Worm (Caenorhabditis elegans) whole organism, L1 larva: ENCODE results near the gene srw-73.

ENCODE experiments used
- C34B4.2 ChIP-seq: sonication (generic microtip); optimal IDR thresholded peaks from 2 replicates; lab custom pipeline; 2017; ENCODE audit warnings: mild to moderate bottlenecking, missing genetic modification characterization, missing compliant biosample characterization
- aly-2 ChIP-seq: fragments of 150-350 bp; optimal IDR thresholded peaks from 2 replicates; lab custom pipeline; 2014; ENCODE audit warnings: missing biosample characterization, missing genetic modification characterization
- ama-1 ChIP-seq: fragments of 150-350 bp; optimal IDR thresholded peaks from 2 replicates; lab custom pipeline; 2014
- ceh-82 ChIP-seq, 3 experiments: fragments of 150-350 bp in 1 of 3; sonication (generic microtip) in 2 of 3; optimal IDR thresholded peaks; 2 replicates each; lab custom pipeline; 2014 to 2017; ENCODE audit warnings: missing biosample characterization in 3 of 3, missing genetic modification characterization in 3 of 3
- efl-3 ChIP-seq: fragments of 200-800 bp; sonication (Bioruptor generic); optimal IDR thresholded peaks from 2 replicates; lab custom pipeline; 2018; ENCODE audit warnings: mild to moderate bottlenecking, missing genetic modification characterization, missing compliant biosample characterization
- egl-13 ChIP-seq: sonication (generic microtip); optimal IDR thresholded peaks from 2 replicates; lab custom pipeline; 2016; ENCODE audit warnings: missing genotype, missing genetic modification reagents, missing genetic modification characterization, missing compliant biosample characterization
- elt-2 ChIP-seq: sonication (generic microtip); optimal IDR thresholded peaks from 2 replicates; lab custom pipeline; 2016; ENCODE audit warnings: missing genetic modification characterization, mild to moderate bottlenecking, inconsistent platforms, missing compliant biosample characterization, missing genetic modification reagents
- fkh-10 ChIP-seq: sonication (generic microtip); optimal IDR thresholded peaks from 2 replicates; lab custom pipeline; 2017; ENCODE audit warnings: missing biosample characterization, missing genetic modification reagents, missing genetic modification characterization
- fkh-4 ChIP-seq: sonication (generic microtip); optimal IDR thresholded peaks from 2 replicates; lab custom pipeline; 2016; ENCODE audit warnings: missing compliant biosample characterization, missing genetic modification characterization, borderline replicate concordance
- fkh-8 ChIP-seq: sonication (generic microtip); optimal IDR thresholded peaks from 2 replicates; lab custom pipeline; 2016; ENCODE audit warnings: mild to moderate bottlenecking, missing genetic modification characterization, missing compliant biosample characterization
- hlh-4 ChIP-seq: sonication (generic microtip); optimal IDR thresholded peaks from 2 replicates; lab custom pipeline; 2016; ENCODE audit warnings: mild to moderate bottlenecking, missing genetic modification characterization, missing compliant biosample characterization
- hpl-2 ChIP-seq: fragments of 150-350 bp; optimal IDR thresholded peaks from 2 replicates; lab custom pipeline; 2014; ENCODE audit warnings: missing biosample characterization, missing genetic modification reagents, missing genetic modification characterization
- irx-1 ChIP-seq: sonication (generic microtip); optimal IDR thresholded peaks from 2 replicates; lab custom pipeline; 2016; ENCODE audit warnings: missing genetic modification characterization, missing compliant biosample characterization
- isw-1 ChIP-seq: fragments of 200-800 bp; sonication (Bioruptor generic); IDR thresholded peaks from 2 replicates; pipeline ENCODE4 v1.3.6; 2022; ENCODE audit warnings: missing genetic modification characterization, missing compliant biosample characterization
- lin-14 ChIP-seq: fragments of 200-800 bp; sonication (Bioruptor generic); optimal IDR thresholded peaks from 2 replicates; lab custom pipeline; 2018; ENCODE audit warnings: mild to moderate bottlenecking, missing genetic modification characterization, moderate library complexity, missing compliant biosample characterization
- lin-15B ChIP-seq: fragments of 150-350 bp; sonication (generic microtip); optimal IDR thresholded peaks from 3 replicates; lab custom pipeline; 2014; ENCODE audit warnings: missing biosample characterization, missing genetic modification characterization
- lsy-2 ChIP-seq, 2 experiments: fragments of 150-350 bp; optimal IDR thresholded peaks; 2 replicates each; lab custom pipeline; 2014; ENCODE audit warnings: missing biosample characterization in 2 of 2, missing genetic modification characterization in 2 of 2
- mab-9 ChIP-seq: fragments of 200-800 bp; sonication (Bioruptor generic); IDR thresholded peaks from 2 replicates; pipeline ENCODE4 v1.3.6; 2022; ENCODE audit warnings: missing genetic modification reagents, missing genetic modification characterization, missing compliant biosample characterization
- mdl-1 ChIP-seq, 2 experiments: fragments of 150-350 bp; optimal IDR thresholded peaks; 2 replicates each; lab custom pipeline; 2014 to 2017; ENCODE audit warnings: missing biosample characterization in 2 of 2, missing genetic modification characterization in 2 of 2, inconsistent platforms in 1 of 2
- mep-1 ChIP-seq: fragments of 150-350 bp; optimal IDR thresholded peaks from 2 replicates; lab custom pipeline; 2014; ENCODE audit warnings: missing biosample characterization, missing genetic modification characterization
- nhr-11 ChIP-seq: fragments of 150-350 bp; optimal IDR thresholded peaks from 2 replicates; lab custom pipeline; 2014; ENCODE audit warnings: missing biosample characterization, missing genetic modification characterization
- nhr-76 ChIP-seq: sonication (generic microtip); optimal IDR thresholded peaks from 2 replicates; lab custom pipeline; 2017; ENCODE audit warnings: missing biosample characterization, missing genetic modification characterization
- nhr-84 ChIP-seq: sonication (generic microtip); optimal IDR thresholded peaks from 2 replicates; lab custom pipeline; 2017; ENCODE audit warnings: missing biosample characterization, missing genetic modification characterization
- nhr-85 ChIP-seq: sonication (generic microtip); peaks from one replicate; lab custom pipeline; 2016; ENCODE audit warnings: missing genetic modification characterization, inconsistent platforms, missing compliant biosample characterization
- nhr-90 ChIP-seq: sonication (generic microtip); optimal IDR thresholded peaks from 2 replicates; lab custom pipeline; 2016; ENCODE audit warnings: mild to moderate bottlenecking, missing genetic modification characterization, missing compliant biosample characterization; ENCODE audit not compliant: poor library complexity
- pag-3 ChIP-seq: sonication (generic microtip); optimal IDR thresholded peaks from 2 replicates; lab custom pipeline; 2017; ENCODE audit warnings: missing genetic modification characterization, mild to moderate bottlenecking, missing compliant biosample characterization, antibody characterized with exemption, borderline replicate concordance; ENCODE audit not compliant: insufficient read depth
- pax-3 ChIP-seq: fragments of 200-800 bp; sonication (Bioruptor generic); optimal IDR thresholded peaks from 2 replicates; lab custom pipeline; 2018; ENCODE audit warnings: mild to moderate bottlenecking, missing genetic modification characterization, moderate library complexity, missing compliant biosample characterization
- rnt-1 ChIP-seq: sonication (generic microtip); optimal IDR thresholded peaks from 2 replicates; lab custom pipeline; 2016; ENCODE audit warnings: mild to moderate bottlenecking, missing genetic modification characterization, moderate library complexity, missing compliant biosample characterization
- skn-1 ChIP-seq: fragments of 150-350 bp; optimal IDR thresholded peaks from 2 replicates; lab custom pipeline; 2014; ENCODE audit warnings: missing biosample characterization, missing genetic modification characterization
- snu-23 ChIP-seq: sonication (generic microtip); optimal IDR thresholded peaks from 2 replicates; lab custom pipeline; 2016; ENCODE audit warnings: missing genetic modification characterization, missing compliant biosample characterization
- sox-4 ChIP-seq: sonication (generic microtip); optimal IDR thresholded peaks from 2 replicates; lab custom pipeline; 2016; ENCODE audit warnings: missing genetic modification characterization, missing compliant biosample characterization
- sup-37 ChIP-seq: fragments of 200-800 bp; sonication (Bioruptor generic); optimal IDR thresholded peaks from 2 replicates; lab custom pipeline; 2018; ENCODE audit warnings: mild to moderate bottlenecking, missing genetic modification characterization, missing compliant biosample characterization
- tbx-2 ChIP-seq: sonication (generic microtip); optimal IDR thresholded peaks from 2 replicates; lab custom pipeline; 2016; ENCODE audit warnings: missing genetic modification characterization, missing compliant biosample characterization
- unc-98 ChIP-seq: fragments of 200-800 bp; sonication (Bioruptor generic); IDR thresholded peaks from 2 replicates; pipeline ENCODE4 v1.3.6; 2022; ENCODE audit warnings: missing genetic modification characterization, missing compliant biosample characterization
- xbp-1 ChIP-seq: sonication (generic microtip); optimal IDR thresholded peaks from 2 replicates; lab custom pipeline; 2016; ENCODE audit warnings: missing genetic modification characterization, missing compliant biosample characterization
- ztf-4 ChIP-seq: fragments of 150-350 bp; optimal IDR thresholded peaks from 2 replicates; lab custom pipeline; 2014; ENCODE audit warnings: missing biosample characterization, missing genetic modification characterization

Gene srw-73

DNA sequence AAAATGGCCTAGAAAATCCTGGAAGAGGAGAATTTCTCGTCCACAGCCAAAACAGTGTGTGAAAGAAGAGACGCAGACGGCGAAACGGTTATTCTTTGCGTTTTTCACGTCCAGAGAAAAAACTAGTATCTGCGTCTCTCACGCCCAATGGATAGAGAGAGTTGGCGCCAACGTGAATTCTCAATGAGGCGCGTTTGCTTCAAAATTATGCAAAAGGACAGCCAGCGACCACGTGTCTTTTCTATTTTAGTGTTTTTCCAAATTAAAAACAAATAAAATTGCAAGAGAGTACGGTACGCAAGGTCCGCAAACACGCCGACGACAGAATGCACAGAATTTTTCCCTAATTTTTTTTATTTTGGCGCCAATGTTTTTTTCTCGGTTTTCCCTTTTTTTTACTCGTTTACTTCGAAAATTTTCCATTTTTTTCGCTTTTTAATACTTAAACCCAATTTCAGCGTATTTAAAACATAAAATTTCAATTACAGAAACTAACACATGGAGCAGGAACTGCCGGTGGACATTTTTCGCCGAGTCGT, 50.4 kb downstream of the srw-73 start, which contains the start of gene Y32B12B.2 (continued):
- TF ChIP-seq isw-1 (peak; percentile 42; the same call in 1 of the 2 replicates), sup-37 (GFP tag; lab: Kevin White, UChicago) (peak; percentile 19), elt-2 (tag; lab: Kevin White, UChicago) (peak; percentile 38), fkh-4 (tag; lab: Kevin White, UChicago) (peak; percentile 38), fkh-8 (tag; lab: Kevin White, UChicago) (peak; percentile 38), hpl-2 (GFP tag; lab: Kevin White, UChicago) (no peak), nhr-11 (tag; lab: Kevin White, UChicago) (no peak), irx-1 (peak; percentile 47), rnt-1 (no peak), egl-13 (tag; lab: Kevin White, UChicago) (peak; percentile 65), mep-1 (tag; lab: Kevin White, UChicago) (no peak), sox-4 (tag; lab: Kevin White, UChicago) (no peak), pax-3 (tag; lab: Kevin White, UChicago) (peak; percentile 49), nhr-76 (tag; lab: Kevin White, UChicago) (no peak), ztf-4 (tag; lab: Kevin White, UChicago) (no peak), xbp-1 (tag; lab: Kevin White, UChicago) (peak; percentile 47), C34B4.2 (no peak), ceh-82 (tag; optimal IDR thresholded peaks at IDR 0.05; lab: Kevin White, UChicago) (peak; percentile 43 to 56 (median 45)), aly-2 (no peak), mab-9 (GFP tag; lab: Robert Waterston, UW) (0 out of 2 replicates have a peak, but pooled peaks have one; percentile 61), unc-98 (peak; percentile 58), nhr-84 (tag; lab: Kevin White, UChicago) (no peak), lin-14 (GFP tag; lab: Kevin White, UChicago) (no peak), tbx-2 (tag; lab: Kevin White, UChicago) (peak; percentile 65), efl-3 (no peak), hlh-4 (tag; lab: Kevin White, UChicago) (no peak), fkh-10 (GFP tag; lab: Kevin White, UChicago) (no peak), skn-1 (tag; lab: Kevin White, UChicago) (peak; percentile 6), pag-3 (tag; lab: Kevin White, UChicago) (no peak), mdl-1 (tag; optimal IDR thresholded peaks at IDR 0.05; lab: Kevin White, UChicago) (peak in 1 of 2 experiments; percentile 20), nhr-90 (tag; lab: Kevin White, UChicago) (peak; percentile 62), ama-1 (no peak), lin-15B (tag; lab: Kevin White, UChicago) (peak; percentile 44), snu-23 (GFP tag; lab: Kevin White, UChicago) (peak; percentile 68), lsy-2 (tag; optimal IDR thresholded peaks at IDR 0.05; lab: Kevin White, UChicago) (peak; percentile 96 to 98), nhr-85 (tag; lab: Kevin White, UChicago) (peak; percentile 82)
